Worm (Caenorhabditis elegans) whole organism, young adult: ENCODE data around the gene tbx-32.

ENCODE experiments used
- B0035.1 ChIP-seq: sonication (generic microtip); optimal IDR thresholded peaks from 2 replicates; lab custom pipeline; 2016; ENCODE audit warnings: missing genetic modification characterization, mild to moderate bottlenecking, missing compliant biosample characterization, missing genotype, missing genetic modification reagents
- B0261.1 ChIP-seq: sonication (generic microtip); optimal IDR thresholded peaks from 2 replicates; lab custom pipeline; 2016; ENCODE audit warnings: mild to moderate bottlenecking, missing genetic modification characterization, moderate library complexity, missing compliant biosample characterization
- F39B2.1 ChIP-seq: fragments of 200-800 bp; sonication (Bioruptor generic); IDR thresholded peaks from 2 replicates; pipeline ENCODE4 v1.3.6; 2022; ENCODE audit warnings: missing genetic modification reagents, missing genetic modification characterization, missing compliant biosample characterization
- F52B5.7 ChIP-seq: sonication (generic microtip); optimal IDR thresholded peaks from 2 replicates; lab custom pipeline; 2016; ENCODE audit warnings: mild to moderate bottlenecking, missing genetic modification characterization, missing compliant biosample characterization
- F55B11.4 ChIP-seq: sonication (generic microtip); optimal IDR thresholded peaks from 2 replicates; lab custom pipeline; 2016; ENCODE audit warnings: missing compliant biosample characterization, missing genetic modification characterization, borderline replicate concordance; ENCODE audit not compliant: insufficient read depth
- K11D2.4 ChIP-seq: fragments of 200-800 bp; sonication (Bioruptor generic); IDR thresholded peaks from 2 replicates; pipeline ENCODE4 v1.3.6; 2022; ENCODE audit warnings: missing genetic modification reagents, missing genetic modification characterization, missing compliant biosample characterization
- K12H6.12 ChIP-seq: fragments of 200-800 bp; sonication (Bioruptor generic); optimal IDR thresholded peaks from 2 replicates; lab custom pipeline; 2018; ENCODE audit warnings: mild to moderate bottlenecking, missing genetic modification characterization, missing compliant biosample characterization
- T07F8.4 ChIP-seq: sonication (generic microtip); optimal IDR thresholded peaks from 2 replicates; lab custom pipeline; 2016; ENCODE audit warnings: mild to moderate bottlenecking, missing genetic modification characterization, moderate library complexity, missing compliant biosample characterization
- T26A5.8 ChIP-seq: sonication (generic microtip); optimal IDR thresholded peaks from 2 replicates; lab custom pipeline; 2016; ENCODE audit warnings: missing genetic modification characterization, missing compliant biosample characterization
- Y53G8AR.9 ChIP-seq: fragments of 200-800 bp; sonication (Bioruptor generic); conservative IDR thresholded peaks from 2 replicates; pipeline ENCODE4 v1.3.6; 2022; ENCODE audit warnings: missing genetic modification reagents, missing genetic modification characterization, missing compliant biosample characterization
- Y56A3A.18 ChIP-seq: fragments of 200-800 bp; sonication (Bioruptor generic); IDR thresholded peaks from 2 replicates; pipeline ENCODE4 v1.3.6; 2022; ENCODE audit warnings: missing genetic modification reagents, missing genetic modification characterization, missing compliant biosample characterization
- Y79H2A.3 ChIP-seq: fragments of 200-800 bp; sonication (Bioruptor generic); conservative IDR thresholded peaks from 2 replicates; pipeline ENCODE4 v1.3.6; 2022; ENCODE audit warnings: missing genetic modification reagents, missing genetic modification characterization, missing compliant biosample characterization
- akir-1 ChIP-seq: fragments of 200-800 bp; sonication (Bioruptor generic); optimal IDR thresholded peaks from 2 replicates; lab custom pipeline; 2018; ENCODE audit warnings: mild to moderate bottlenecking, missing genetic modification characterization, moderate library complexity, missing compliant biosample characterization
- aptf-3 ChIP-seq: fragments of 200-800 bp; sonication (Bioruptor generic); IDR thresholded peaks from 2 replicates; pipeline ENCODE4 v1.3.6; 2022; ENCODE audit warnings: missing genetic modification characterization, missing compliant biosample characterization
- attf-5 ChIP-seq: fragments of 200-800 bp; sonication (Bioruptor generic); optimal IDR thresholded peaks from 2 replicates; lab custom pipeline; 2018; ENCODE audit warnings: mild to moderate bottlenecking, missing genetic modification characterization, missing compliant biosample characterization
- bed-1 ChIP-seq: fragments of 200-800 bp; sonication (Bioruptor generic); IDR thresholded peaks from 2 replicates; pipeline ENCODE4 v1.3.6; 2022; ENCODE audit warnings: missing genetic modification reagents, missing genetic modification characterization, missing compliant biosample characterization
- ceh-79 ChIP-seq: sonication (generic microtip); optimal IDR thresholded peaks from 2 replicates; lab custom pipeline; 2017; ENCODE audit warnings: mild to moderate bottlenecking, missing genetic modification characterization, missing compliant biosample characterization
- dpff-1 ChIP-seq: sonication (generic microtip); optimal IDR thresholded peaks from 2 replicates; lab custom pipeline; 2017; ENCODE audit warnings: mild to moderate bottlenecking, missing genetic modification characterization, missing compliant biosample characterization
- efl-1 ChIP-seq: fragments of 150-350 bp; optimal IDR thresholded peaks from 2 replicates; lab custom pipeline; 2014; ENCODE audit warnings: missing biosample characterization, missing genetic modification reagents, missing genetic modification characterization
- egl-18 ChIP-seq: fragments of 200-800 bp; sonication (Bioruptor generic); IDR thresholded peaks from 2 replicates; pipeline ENCODE4 v1.3.6; 2022; ENCODE audit warnings: missing genetic modification reagents, missing genetic modification characterization, missing compliant biosample characterization
- egl-44 ChIP-seq: fragments of 200-800 bp; sonication (Bioruptor generic); IDR thresholded peaks from 2 replicates; pipeline ENCODE4 v1.3.6; 2022; ENCODE audit warnings: missing genetic modification reagents, missing genetic modification characterization, missing compliant biosample characterization
- ets-4 ChIP-seq: fragments of 200-800 bp; sonication (Bioruptor generic); optimal IDR thresholded peaks from 2 replicates; lab custom pipeline; 2018; ENCODE audit warnings: mild to moderate bottlenecking, missing genetic modification characterization, missing compliant biosample characterization
- him-1 ChIP-seq: sonication (generic microtip); optimal IDR thresholded peaks from 2 replicates; lab custom pipeline; 2016; ENCODE audit warnings: missing genotype, missing genetic modification reagents, missing genetic modification characterization, missing compliant biosample characterization
- hmg-20 ChIP-seq: fragments of 200-800 bp; sonication (Bioruptor generic); IDR thresholded peaks from 2 replicates; pipeline ENCODE4 v1.3.6; 2022; ENCODE audit warnings: missing genetic modification reagents, missing genetic modification characterization, missing compliant biosample characterization
- hsf-1 ChIP-seq: fragments of 200-800 bp; sonication (Bioruptor generic); IDR thresholded peaks from 2 replicates; pipeline ENCODE4 v1.3.6; 2022; ENCODE audit warnings: missing genetic modification reagents, missing genetic modification characterization, missing compliant biosample characterization
- let-607 ChIP-seq, 2 experiments: fragments of 200-800 bp in 1 of 2; sonication (Bioruptor generic) in 1 of 2; sonication (generic microtip) in 1 of 2; optimal IDR thresholded peaks; 2 replicates each; lab custom pipeline; 2016 to 2018; ENCODE audit warnings: mild to moderate bottlenecking in 2 of 2, missing compliant biosample characterization in 2 of 2, missing genetic modification characterization in 2 of 2, moderate library complexity in 2 of 2, missing genotype in 1 of 2
- lin-35 ChIP-seq, 3 experiments: fragments of 150-350 bp in 2 of 3; sonication (generic microtip) in 1 of 3; optimal IDR thresholded peaks; 2 replicates each; lab custom pipeline; 2014 to 2018; ENCODE audit warnings: missing biosample characterization in 3 of 3, missing genetic modification characterization in 3 of 3, missing genetic modification reagents in 3 of 3
- lsl-1 ChIP-seq: fragments of 200-800 bp; sonication (Bioruptor generic); optimal IDR thresholded peaks from 2 replicates; lab custom pipeline; 2018; ENCODE audit warnings: mild to moderate bottlenecking, missing genetic modification characterization, moderate library complexity, missing compliant biosample characterization
- lsy-27 ChIP-seq: sonication (generic microtip); optimal IDR thresholded peaks from 2 replicates; lab custom pipeline; 2017; ENCODE audit warnings: missing genetic modification characterization, mild to moderate bottlenecking, missing compliant biosample characterization, antibody characterized with exemption, missing genotype, borderline replicate concordance; ENCODE audit not compliant: insufficient read depth
- madf-3 ChIP-seq: fragments of 200-800 bp; sonication (Bioruptor generic); IDR thresholded peaks from 2 replicates; pipeline ENCODE4 v1.3.6; 2022; ENCODE audit warnings: missing genetic modification reagents, missing genetic modification characterization, missing compliant biosample characterization
- madf-6 ChIP-seq: fragments of 200-800 bp; sonication (Bioruptor generic); IDR thresholded peaks from 2 replicates; pipeline ENCODE4 v1.3.6; 2022; ENCODE audit warnings: missing genetic modification reagents, missing genetic modification characterization, missing compliant biosample characterization
- mcd-1 ChIP-seq: fragments of 200-800 bp; sonication (Bioruptor generic); IDR thresholded peaks from 2 replicates; pipeline ENCODE4 v1.3.6; 2022; ENCODE audit warnings: missing genetic modification reagents, missing genetic modification characterization, missing compliant biosample characterization
- nfya-1 ChIP-seq: sonication (generic microtip); optimal IDR thresholded peaks from 2 replicates; lab custom pipeline; 2017; ENCODE audit warnings: antibody characterized with exemption, missing compliant biosample characterization, missing genetic modification characterization, borderline replicate concordance; ENCODE audit not compliant: insufficient read depth
- nfya-2 ChIP-seq: fragments of 200-800 bp; sonication (Bioruptor generic); IDR thresholded peaks from 2 replicates; pipeline ENCODE4 v1.3.6; 2022; ENCODE audit warnings: missing genetic modification reagents, missing genetic modification characterization, missing compliant biosample characterization
- nhr-27 ChIP-seq: fragments of 200-800 bp; sonication (Bioruptor generic); optimal IDR thresholded peaks from 2 replicates; lab custom pipeline; 2018; ENCODE audit warnings: mild to moderate bottlenecking, missing genetic modification characterization, moderate library complexity, missing compliant biosample characterization
- nhr-80 ChIP-seq: sonication (generic microtip); optimal IDR thresholded peaks from 2 replicates; lab custom pipeline; 2016; ENCODE audit warnings: missing genetic modification characterization, missing compliant biosample characterization
- sdz-38 ChIP-seq: sonication (generic microtip); optimal IDR thresholded peaks from 2 replicates; lab custom pipeline; 2016; ENCODE audit warnings: missing genotype, missing genetic modification characterization, missing compliant biosample characterization
- sea-2 ChIP-seq: fragments of 200-800 bp; sonication (Bioruptor generic); IDR thresholded peaks from 2 replicates; pipeline ENCODE4 v1.3.6; 2022; ENCODE audit warnings: missing genetic modification characterization, missing compliant biosample characterization
- snpc-1.1 ChIP-seq: sonication (generic microtip); optimal IDR thresholded peaks from 2 replicates; lab custom pipeline; 2017; ENCODE audit warnings: missing genetic modification characterization, mild to moderate bottlenecking, missing compliant biosample characterization, antibody characterized with exemption, moderate library complexity, missing genotype, missing genetic modification reagents; ENCODE audit not compliant: insufficient read depth
- somi-1 ChIP-seq: fragments of 200-800 bp; sonication (Bioruptor generic); optimal IDR thresholded peaks from 2 replicates; lab custom pipeline; 2018; ENCODE audit warnings: mild to moderate bottlenecking, missing genetic modification characterization, missing compliant biosample characterization
- sptf-2 ChIP-seq: fragments of 200-800 bp; sonication (Bioruptor generic); optimal IDR thresholded peaks from 2 replicates; lab custom pipeline; 2018; ENCODE audit warnings: mild to moderate bottlenecking, missing genetic modification characterization, missing compliant biosample characterization
- unc-130 ChIP-seq: sonication (generic microtip); optimal IDR thresholded peaks from 2 replicates; lab custom pipeline; 2016; ENCODE audit warnings: missing genetic modification reagents, missing genetic modification characterization, missing compliant biosample characterization
- zfh-2 ChIP-seq: fragments of 200-800 bp; sonication (Bioruptor generic); conservative IDR thresholded peaks from 2 replicates; pipeline ENCODE4 v1.3.6; 2022; ENCODE audit warnings: missing genetic modification reagents, missing genetic modification characterization, missing compliant biosample characterization
- zim-3 ChIP-seq: sonication (generic microtip); optimal IDR thresholded peaks from 2 replicates; lab custom pipeline; 2017; ENCODE audit warnings: mild to moderate bottlenecking, missing genetic modification characterization, moderate library complexity, missing compliant biosample characterization
- ztf-26 ChIP-seq: sonication (generic microtip); optimal IDR thresholded peaks from 2 replicates; lab custom pipeline; 2017; ENCODE audit warnings: missing genetic modification characterization, missing compliant biosample characterization
- ztf-3 ChIP-seq: fragments of 200-800 bp; sonication (Bioruptor generic); optimal IDR thresholded peaks from 2 replicates; lab custom pipeline; 2018; ENCODE audit warnings: mild to moderate bottlenecking, missing genetic modification characterization, missing compliant biosample characterization

The tbx-32 gene

ce11 chrX:1623048-1623447 is 32.3 kb upstream of the tbx-32 start (continued):
- TF ChIP-seq lin-35 (GFP tag; optimal IDR thresholded peaks at IDR 0.05; lab: Kevin White, UChicago): no peak
- TF ChIP-seq, all 124 proteins: peak for 0

ce11 chrX:1627013-1627412 is 28.3 kb upstream of the tbx-32 start:
- TF ChIP-seq B0035.1 (tag; lab: Kevin White, UChicago) (peak; percentile 95), efl-1 (GFP tag; lab: Kevin White, UChicago) (no peak), K12H6.12 (peak; percentile 96), T07F8.4 (tag; lab: Kevin White, UChicago) (peak; percentile 89), egl-18 (GFP tag; lab: Robert Waterston, UW) (peak; percentile 88; the same call in 1 of the 2 replicates), zfh-2 (GFP tag; lab: Robert Waterston, UW) (peak; percentile 77), sea-2 (GFP tag; lab: Robert Waterston, UW) (no peak), nfya-2 (GFP tag; lab: Robert Waterston, UW) (no peak), zim-3 (tag; lab: Kevin White, UChicago) (peak; percentile 50), ets-4 (peak; percentile 53), aptf-3 (no peak), egl-44 (peak; percentile 91), nfya-1 (no peak), him-1 (tag; lab: Kevin White, UChicago) (no peak), let-607 (tag; optimal IDR thresholded peaks at IDR 0.05; lab: Kevin White, UChicago) (peak; percentile 71 to 88), lsy-27 (tag; lab: Kevin White, UChicago) (no peak), madf-3 (peak; percentile 90), bed-1 (GFP tag; lab: Robert Waterston, UW) (no peak), ceh-79 (tag; lab: Kevin White, UChicago) (no peak), B0261.1 (tag; lab: Kevin White, UChicago) (peak; percentile 59), nhr-80 (peak; percentile 89), lin-35 (GFP tag; optimal IDR thresholded peaks at IDR 0.05; lab: Kevin White, UChicago) (peak in 2 of 3 experiments; percentile 75 to 98), F52B5.7 (peak; percentile 84), Y56A3A.18 (peak; percentile 98), Y53G8AR.9 (GFP tag; lab: Robert Waterston, UW) (peak; percentile 98), mcd-1 (GFP tag; lab: Robert Waterston, UW) (peak; percentile 87), snpc-1.1 (tag; lab: Kevin White, UChicago) (no peak), attf-5 (GFP tag; lab: Kevin White, UChicago) (peak; percentile 53), somi-1 (GFP tag; lab: Kevin White, UChicago) (peak; percentile 98), F39B2.1 (GFP tag; lab: Robert Waterston, UW) (no peak), hsf-1 (GFP tag; lab: Robert Waterston, UW) (no peak), akir-1 (peak; percentile 27), dpff-1 (tag; lab: Kevin White, UChicago) (no peak), ztf-3 (peak; percentile 89), sdz-38 (tag; lab: Kevin White, UChicago) (no peak), F55B11.4 (no peak), ztf-26 (tag; lab: Kevin White, UChicago) (peak; percentile 99), Y79H2A.3 (no peak), lsl-1 (GFP tag; lab: Kevin White, UChicago) (no peak), sptf-2 (GFP tag; lab: Kevin White, UChicago) (peak; percentile 60), K11D2.4 (peak; percentile 99), unc-130 (GFP tag; lab: Kevin White, UChicago) (peak; percentile 0), nhr-27 (no peak), madf-6 (GFP tag; lab: Robert Waterston, UW) (no peak), T26A5.8 (tag; lab: Kevin White, UChicago) (no peak), hmg-20 (GFP tag; lab: Robert Waterston, UW) (peak; percentile 93)
